Fruit fly (Drosophila melanogaster): ENCODE data around the gene Hyls1.

dm6 chr2L:16353765-16354164, 1.3 kb upstream of the Hyls1 start:
- TF ChIP-seq pan (optimal IDR thresholded peaks at IDR 0.05) (no peak), psq (optimal IDR thresholded peaks at IDR 0.05) (no peak), Dll (optimal IDR thresholded peaks at IDR 0.05) (no peak), usp (GFP tag; optimal IDR thresholded peaks at IDR 0.05) (no peak), CG8478 (optimal IDR thresholded peaks at IDR 0.05) (no peak)

Measured in whole organism.